Worm (Caenorhabditis elegans) whole organism, L2 larva: ENCODE measurements around the gene F44B9.9.

Experiments
- C34F6.9 ChIP-seq: fragments of 150-350 bp; optimal IDR thresholded peaks from 2 replicates; lab custom pipeline; 2014; ENCODE audit warnings: missing biosample characterization, missing genetic modification characterization
- F13H6.1 ChIP-seq: sonication (generic microtip); optimal IDR thresholded peaks from 2 replicates; lab custom pipeline; 2016; ENCODE audit warnings: missing genetic modification characterization, missing compliant biosample characterization
- R02D3.7 ChIP-seq: fragments of 150-350 bp; optimal IDR thresholded peaks from 2 replicates; lab custom pipeline; 2014; ENCODE audit warnings: missing biosample characterization, missing genetic modification characterization
- Y55F3AM.14 ChIP-seq: fragments of 200-800 bp; sonication (Bioruptor generic); optimal IDR thresholded peaks from 2 replicates; lab custom pipeline; 2018; ENCODE audit warnings: mild to moderate bottlenecking, missing genetic modification characterization, missing compliant biosample characterization
- ZK546.5 ChIP-seq: sonication (generic microtip); optimal IDR thresholded peaks from 2 replicates; lab custom pipeline; 2017; ENCODE audit warnings: missing biosample characterization, missing genetic modification characterization
- alr-1 ChIP-seq: fragments of 150-350 bp; optimal IDR thresholded peaks from 2 replicates; lab custom pipeline; 2014; ENCODE audit warnings: missing biosample characterization, missing genetic modification characterization
- aly-2 ChIP-seq: fragments of 150-350 bp; optimal IDR thresholded peaks from 2 replicates; lab custom pipeline; 2014; ENCODE audit warnings: missing biosample characterization, missing genetic modification characterization
- ceh-16 ChIP-seq: fragments of 150-350 bp; optimal IDR thresholded peaks from 2 replicates; lab custom pipeline; 2014; ENCODE audit warnings: missing biosample characterization, missing genetic modification characterization
- ceh-82 ChIP-seq: fragments of 150-350 bp; optimal IDR thresholded peaks from 2 replicates; lab custom pipeline; 2014; ENCODE audit warnings: missing biosample characterization, missing genetic modification characterization
- crh-2 ChIP-seq: sonication (generic microtip); optimal IDR thresholded peaks from 2 replicates; lab custom pipeline; 2017; ENCODE audit warnings: missing biosample characterization, missing genetic modification characterization
- dmd-4 ChIP-seq: sonication (generic microtip); optimal IDR thresholded peaks from 2 replicates; lab custom pipeline; 2017; ENCODE audit warnings: missing biosample characterization, missing genetic modification characterization
- elt-3 ChIP-seq: sonication (generic microtip); optimal IDR thresholded peaks from 2 replicates; lab custom pipeline; 2017; ENCODE audit warnings: missing biosample characterization, missing genetic modification characterization
- fos-1 ChIP-seq: fragments of 150-350 bp; optimal IDR thresholded peaks from 2 replicates; lab custom pipeline; 2014; ENCODE audit warnings: missing biosample characterization, missing genetic modification characterization
- gmeb-1 ChIP-seq: fragments of 150-350 bp; optimal IDR thresholded peaks from 2 replicates; lab custom pipeline; 2014; ENCODE audit warnings: missing biosample characterization, missing genetic modification characterization
- lsy-2 ChIP-seq, 2 experiments: fragments of 150-350 bp in 1 of 2; sonication (generic microtip) in 1 of 2; optimal IDR thresholded peaks; 2 replicates each; lab custom pipeline; 2014 to 2017; ENCODE audit warnings: missing biosample characterization in 2 of 2, missing genetic modification characterization in 2 of 2
- mab-5 ChIP-seq: fragments of 150-350 bp; optimal IDR thresholded peaks from 2 replicates; lab custom pipeline; 2014; ENCODE audit warnings: missing biosample characterization, missing genetic modification characterization
- mbf-1 ChIP-seq: sonication (generic microtip); optimal IDR thresholded peaks from 2 replicates; lab custom pipeline; 2017; ENCODE audit warnings: missing biosample characterization, missing genetic modification characterization
- mdl-1 ChIP-seq, 2 experiments: fragments of 150-350 bp in 1 of 2; sonication (generic microtip) in 1 of 2; optimal IDR thresholded peaks; 2 replicates each; lab custom pipeline; 2017; ENCODE audit warnings: missing biosample characterization in 2 of 2, missing genetic modification characterization in 2 of 2
- nhr-10 ChIP-seq: sonication (generic microtip); optimal IDR thresholded peaks from 2 replicates; lab custom pipeline; 2017; ENCODE audit warnings: missing biosample characterization, missing genetic modification characterization
- nhr-12 ChIP-seq: fragments of 150-350 bp; optimal IDR thresholded peaks from 2 replicates; lab custom pipeline; 2014; ENCODE audit warnings: missing biosample characterization, missing genetic modification characterization
- nhr-129 ChIP-seq: fragments of 150-350 bp; optimal IDR thresholded peaks from 2 replicates; lab custom pipeline; 2014; ENCODE audit warnings: missing biosample characterization, missing genetic modification characterization
- nhr-21 ChIP-seq: fragments of 150-350 bp; optimal IDR thresholded peaks from 2 replicates; lab custom pipeline; 2014; ENCODE audit warnings: missing biosample characterization, missing genetic modification characterization
- nhr-23 ChIP-seq: fragments of 150-350 bp; optimal IDR thresholded peaks from 2 replicates; lab custom pipeline; 2014; ENCODE audit warnings: missing biosample characterization, missing genetic modification reagents, missing genetic modification characterization
- nhr-25 ChIP-seq: fragments of 150-350 bp; sonication (generic microtip); optimal IDR thresholded peaks from 3 replicates; lab custom pipeline; 2014; ENCODE audit warnings: missing biosample characterization, missing genetic modification characterization
- nhr-6 ChIP-seq: fragments of 150-350 bp; optimal IDR thresholded peaks from 2 replicates; lab custom pipeline; 2014; ENCODE audit warnings: missing biosample characterization, missing genetic modification characterization
- peb-1 ChIP-seq: fragments of 150-350 bp; optimal IDR thresholded peaks from 2 replicates; lab custom pipeline; 2014; ENCODE audit warnings: missing biosample characterization, missing genetic modification characterization
- sem-4 ChIP-seq: fragments of 150-350 bp; optimal IDR thresholded peaks from 2 replicates; lab custom pipeline; 2014; ENCODE audit warnings: missing biosample characterization, missing genetic modification reagents, missing genetic modification characterization
- skn-1 ChIP-seq: sonication (generic microtip); optimal IDR thresholded peaks from 2 replicates; lab custom pipeline; 2017; ENCODE audit warnings: missing biosample characterization, missing genetic modification characterization
- sma-9 ChIP-seq, 2 experiments: fragments of 150-350 bp in 1 of 2; sonication (generic microtip) in 1 of 2; optimal IDR thresholded peaks; 2 replicates each; lab custom pipeline; 2014 to 2016; ENCODE audit warnings: missing genetic modification characterization in 2 of 2, mild to moderate bottlenecking in 1 of 2, missing biosample characterization in 1 of 2, missing compliant biosample characterization in 1 of 2, missing genetic modification reagents in 1 of 2, moderate library complexity in 1 of 2
- snpc-4 ChIP-seq: fragments of 150-350 bp; optimal IDR thresholded peaks from 2 replicates; lab custom pipeline; 2014; ENCODE audit warnings: missing biosample characterization, missing genetic modification characterization
- unc-39 ChIP-seq: fragments of 150-350 bp; optimal IDR thresholded peaks from 2 replicates; lab custom pipeline; 2014; ENCODE audit warnings: missing biosample characterization, missing genetic modification characterization
- unc-55 ChIP-seq: fragments of 150-350 bp; sonication (generic microtip); optimal IDR thresholded peaks from 3 replicates; lab custom pipeline; 2014; ENCODE audit warnings: missing biosample characterization, missing genetic modification reagents, missing genetic modification characterization
- unc-62 ChIP-seq: fragments of 150-350 bp; optimal IDR thresholded peaks from 2 replicates; lab custom pipeline; 2014; ENCODE audit warnings: missing biosample characterization, missing genetic modification reagents, missing genetic modification characterization
- zag-1 ChIP-seq: fragments of 150-350 bp; optimal IDR thresholded peaks from 2 replicates; lab custom pipeline; 2014; ENCODE audit warnings: missing biosample characterization, missing genetic modification characterization
- ztf-1 ChIP-seq: fragments of 200-800 bp; sonication (Bioruptor generic); conservative IDR thresholded peaks from 2 replicates; pipeline ENCODE4 v1.3.6; 2022; ENCODE audit warnings: missing genetic modification characterization, missing compliant biosample characterization
- ztf-4 ChIP-seq: fragments of 150-350 bp; optimal IDR thresholded peaks from 2 replicates; lab custom pipeline; 2014; ENCODE audit warnings: missing biosample characterization, missing genetic modification characterization

Gene F44B9.9

DNA sequence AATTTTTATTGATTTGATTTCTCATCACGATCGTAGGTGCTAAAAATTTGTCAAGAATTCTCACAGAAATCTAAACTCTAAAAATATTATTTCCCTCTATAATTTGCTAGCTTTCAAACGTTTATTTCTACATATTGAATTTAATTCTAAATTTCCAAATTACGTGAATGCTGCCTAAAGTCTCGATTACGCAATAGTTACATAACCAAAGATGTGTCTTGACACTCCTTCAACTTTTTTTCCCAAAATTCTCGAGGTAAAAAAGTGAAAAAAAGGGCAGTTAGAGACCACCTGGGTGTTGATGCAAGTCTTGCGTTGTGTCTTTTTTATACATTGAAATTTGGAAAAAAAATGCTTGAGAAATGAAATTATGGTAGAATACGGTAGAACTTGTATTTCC lies 21.0 kb upstream of the F44B9.9 start:
- TF ChIP-seq snpc-4 (tag; lab: Kevin White, UChicago) = no peak
- no peak for TF ChIP-seq crh-2
- no peak for TF ChIP-seq nhr-23 (tag; lab: Kevin White, UChicago)
- no peak for TF ChIP-seq ztf-1 (GFP tag; lab: Robert Waterston, UW)
- no peak for TF ChIP-seq peb-1 (tag; lab: Kevin White, UChicago)
- TF ChIP-seq mbf-1 (tag; lab: Kevin White, UChicago) = no peak
- TF ChIP-seq ZK546.5 (tag; lab: Kevin White, UChicago) = no peak
- TF ChIP-seq mdl-1 (tag; optimal IDR thresholded peaks at IDR 0.05; lab: Kevin White, UChicago) = no peak
- no peak for TF ChIP-seq nhr-129
- no peak for TF ChIP-seq nhr-25
- TF ChIP-seq sma-9 (GFP tag; optimal IDR thresholded peaks at IDR 0.05; lab: Kevin White, UChicago) = no peak
- no peak for TF ChIP-seq sma-9 (tag; optimal IDR thresholded peaks at IDR 0.05; lab: Kevin White, UChicago)
- TF ChIP-seq elt-3 = no peak
- no peak for TF ChIP-seq R02D3.7 (tag; lab: Kevin White, UChicago)
- TF ChIP-seq unc-62 = no peak
- no peak for TF ChIP-seq zag-1
- TF ChIP-seq dmd-4 (tag; lab: Kevin White, UChicago) = no peak
- TF ChIP-seq lsy-2 (tag; optimal IDR thresholded peaks at IDR 0.05; lab: Kevin White, UChicago) = no peak
- TF ChIP-seq skn-1 = no peak
- no peak for TF ChIP-seq nhr-21 (tag; lab: Kevin White, UChicago)

DNA sequence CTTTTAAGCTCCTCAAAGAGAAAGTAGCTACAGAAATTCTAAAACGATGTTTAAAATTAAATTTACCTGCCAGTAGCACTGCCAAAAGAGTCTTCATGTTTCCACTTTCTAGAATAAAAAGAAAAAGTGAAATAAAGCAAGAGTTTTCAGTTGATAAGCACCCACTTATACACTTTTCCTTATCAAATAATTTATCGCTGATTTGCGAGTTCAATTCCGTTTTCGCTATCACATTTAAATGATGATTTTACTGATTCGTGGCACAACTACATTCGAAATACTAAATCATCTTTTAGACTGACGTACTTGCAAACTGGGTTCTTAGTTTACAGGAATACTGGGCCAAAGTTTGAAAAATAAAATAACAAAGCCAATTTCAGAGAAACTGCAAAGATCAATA lies 20.1 kb upstream of the F44B9.9 start, which contains the start of gene K12H4.7:
Gene K12H4.7 (minus strand): TSS at position 138 of the 400 bp plus-strand sequence.
- TF ChIP-seq nhr-129 = no peak
- no peak for TF ChIP-seq F13H6.1 (tag; lab: Kevin White, UChicago)
- no peak for TF ChIP-seq Y55F3AM.14 (GFP tag; lab: Kevin White, UChicago)
- no peak for TF ChIP-seq C34F6.9 (tag; lab: Kevin White, UChicago)
- peak; percentile 93 for TF ChIP-seq fos-1 (tag; lab: Kevin White, UChicago)
- peak; percentile 63 for TF ChIP-seq crh-2
- peak; percentile 1 for TF ChIP-seq sma-9 (GFP tag; optimal IDR thresholded peaks at IDR 0.05; lab: Kevin White, UChicago)
- no peak for TF ChIP-seq sma-9 (tag; optimal IDR thresholded peaks at IDR 0.05; lab: Kevin White, UChicago)
- no peak for TF ChIP-seq nhr-6 (tag; lab: Kevin White, UChicago)
- peak; percentile 26 for TF ChIP-seq skn-1
- TF ChIP-seq mab-5 (tag; lab: Kevin White, UChicago) = no peak

DNA sequence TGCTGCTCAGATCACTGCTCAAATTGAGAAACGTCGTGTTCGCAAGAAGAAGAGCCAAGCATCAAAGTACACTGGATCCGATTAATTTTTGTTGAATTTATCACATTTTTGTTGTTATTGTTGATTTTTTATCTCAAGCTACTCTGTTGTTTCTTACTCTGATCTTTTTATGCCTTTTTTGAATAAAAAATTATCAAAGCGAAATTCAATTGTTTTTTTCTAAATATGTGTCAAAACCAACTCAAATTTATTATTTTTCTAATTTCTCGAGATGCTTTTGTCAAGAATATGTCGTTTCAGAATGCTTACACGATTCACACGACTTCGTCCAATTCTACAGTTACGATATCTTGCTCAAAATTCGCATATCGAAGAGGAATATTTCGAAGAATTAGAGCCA lies 16.5 kb upstream of the F44B9.9 start, which contains the start of gene K12H4.2:
Gene K12H4.2 (plus strand): TSS at position 301 of the 400 bp plus-strand sequence.
- no peak for TF ChIP-seq ztf-4 (tag; lab: Kevin White, UChicago)
- TF ChIP-seq aly-2 (tag; lab: Kevin White, UChicago) = no peak
- TF ChIP-seq mab-5 (tag; lab: Kevin White, UChicago) = no peak
- no peak for TF ChIP-seq mbf-1 (tag; lab: Kevin White, UChicago)
- no peak for TF ChIP-seq alr-1 (tag; lab: Kevin White, UChicago)
- TF ChIP-seq skn-1 = no peak
- no peak for TF ChIP-seq zag-1
- TF ChIP-seq snpc-4 (tag; lab: Kevin White, UChicago) = no peak
- no peak for TF ChIP-seq nhr-23 (tag; lab: Kevin White, UChicago)
- TF ChIP-seq sem-4 (tag; lab: Kevin White, UChicago) = no peak
- TF ChIP-seq nhr-12 = no peak
- no peak for TF ChIP-seq F13H6.1 (tag; lab: Kevin White, UChicago)

DNA sequence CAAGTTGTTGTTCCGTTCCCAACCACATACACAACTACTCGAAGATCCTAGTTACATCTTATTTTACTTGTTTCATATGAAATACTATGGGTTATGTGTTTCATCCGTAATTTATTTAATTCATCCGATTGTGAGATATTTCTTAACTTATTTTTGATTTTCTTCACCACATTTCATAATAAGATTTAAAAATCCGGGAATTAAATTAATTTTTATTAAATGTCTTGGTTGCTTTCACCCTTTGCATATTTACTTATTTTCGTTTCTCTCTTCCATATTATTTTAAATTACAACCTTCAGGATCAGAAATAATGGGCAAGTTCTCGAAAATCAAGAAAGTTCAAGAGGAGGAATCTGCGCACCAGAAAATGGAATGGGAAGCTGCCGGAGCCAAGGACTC lies 14.9 kb upstream of the F44B9.9 start, which contains the start of gene K12H4.3:
Gene K12H4.3 (plus strand): TSS at position 301 of the 400 bp plus-strand sequence.
- TF ChIP-seq nhr-10 = no peak
- no peak for TF ChIP-seq unc-55 (GFP tag; lab: Kevin White, UChicago)
- TF ChIP-seq gmeb-1 (tag; lab: Kevin White, UChicago) = no peak
- no peak for TF ChIP-seq F13H6.1 (tag; lab: Kevin White, UChicago)
- TF ChIP-seq nhr-21 (tag; lab: Kevin White, UChicago) = no peak
- no peak for TF ChIP-seq fos-1 (tag; lab: Kevin White, UChicago)
- TF ChIP-seq nhr-23 (tag; lab: Kevin White, UChicago) = no peak
- no peak for TF ChIP-seq nhr-6 (tag; lab: Kevin White, UChicago)
- no peak for TF ChIP-seq ztf-4 (tag; lab: Kevin White, UChicago)

DNA sequence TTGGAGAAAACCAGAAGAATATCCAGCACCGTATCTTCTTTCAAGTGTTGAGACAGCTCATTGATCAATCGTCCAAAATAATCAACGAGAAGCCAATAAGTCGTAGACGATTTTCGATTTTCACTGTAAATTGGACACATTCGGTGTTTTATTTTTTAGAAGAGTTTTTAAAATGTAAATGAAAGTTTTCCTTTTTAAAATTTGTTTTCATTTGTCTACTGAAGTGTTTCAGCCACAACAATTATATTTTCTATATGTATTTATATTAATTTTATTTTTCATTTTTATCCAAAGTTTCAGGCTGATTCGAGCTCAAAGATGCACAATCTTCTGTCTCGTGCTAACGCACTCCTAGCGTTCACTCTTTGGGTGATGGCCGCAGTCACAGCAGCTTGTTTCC lies 13.9 kb upstream of the F44B9.9 start, which contains the start of gene spcs-3:
Gene spcs-3 (plus strand): TSS at position 301 of the 400 bp plus-strand sequence.
- no peak for TF ChIP-seq F13H6.1 (tag; lab: Kevin White, UChicago)
- no peak for TF ChIP-seq unc-55 (GFP tag; lab: Kevin White, UChicago)
- TF ChIP-seq ceh-16 (tag; lab: Kevin White, UChicago) = no peak
- TF ChIP-seq fos-1 (tag; lab: Kevin White, UChicago) = no peak
- no peak for TF ChIP-seq unc-39 (tag; lab: Kevin White, UChicago)
- TF ChIP-seq ceh-82 (tag; lab: Kevin White, UChicago) = no peak
- no peak for TF ChIP-seq nhr-23 (tag; lab: Kevin White, UChicago)
